Worm (Caenorhabditis elegans) whole organism, L3 larva: ENCODE results near the gene W01D2.1.
A peak's percentile ranks its signal among the peaks of the same experiment; 100 is the strongest.

Experiments
- ZK546.5 ChIP-seq: sonication (generic microtip); optimal IDR thresholded peaks from 2 replicates; lab custom pipeline; 2017; ENCODE audit warnings: missing biosample characterization, missing genetic modification characterization
- ama-1 ChIP-seq: fragments of 150-350 bp; optimal IDR thresholded peaks from 2 replicates; lab custom pipeline; 2018
- ceh-16 ChIP-seq: sonication (generic microtip); optimal IDR thresholded peaks from 2 replicates; lab custom pipeline; 2017; ENCODE audit warnings: missing biosample characterization, missing genetic modification characterization
- ceh-28 ChIP-seq: fragments of 150-350 bp; optimal IDR thresholded peaks from 2 replicates; lab custom pipeline; 2014; ENCODE audit warnings: missing biosample characterization, missing genetic modification reagents, missing genetic modification characterization
- ceh-82 ChIP-seq: fragments of 150-350 bp; optimal IDR thresholded peaks from 2 replicates; lab custom pipeline; 2014; ENCODE audit warnings: missing biosample characterization, missing genetic modification characterization
- ceh-9 ChIP-seq: sonication (generic microtip); optimal IDR thresholded peaks from 2 replicates; lab custom pipeline; 2018; ENCODE audit warnings: missing biosample characterization, missing genetic modification characterization
- daf-12 ChIP-seq: fragments of 150-350 bp; optimal IDR thresholded peaks from 2 replicates; lab custom pipeline; 2014; ENCODE audit warnings: missing biosample characterization, missing genetic modification reagents, missing genetic modification characterization
- egl-5 ChIP-seq: fragments of 150-350 bp; optimal IDR thresholded peaks from 2 replicates; lab custom pipeline; 2017; ENCODE audit warnings: missing biosample characterization, missing genetic modification reagents, missing genetic modification characterization, inconsistent platforms
- elt-1 ChIP-seq: fragments of 150-350 bp; optimal IDR thresholded peaks from 2 replicates; lab custom pipeline; 2014; ENCODE audit warnings: missing biosample characterization, missing genetic modification characterization
- elt-2 ChIP-seq: sonication (generic microtip); optimal IDR thresholded peaks from 2 replicates; lab custom pipeline; 2016; ENCODE audit warnings: missing genetic modification reagents, mild to moderate bottlenecking, missing genetic modification characterization, missing compliant biosample characterization
- elt-3 ChIP-seq, 3 experiments: fragments of 150-350 bp in 1 of 3; sonication (generic microtip) in 2 of 3; optimal IDR thresholded peaks; 2 replicates in 2 of 3; 4 replicates in 1 of 3; lab custom pipeline; 2014 to 2017; ENCODE audit warnings: missing biosample characterization in 3 of 3, missing genetic modification characterization in 3 of 3
- eor-1 ChIP-seq, 2 experiments: fragments of 150-350 bp; optimal IDR thresholded peaks; 2 replicates each; lab custom pipeline; 2014 to 2018; ENCODE audit warnings: missing biosample characterization in 2 of 2, missing genetic modification characterization in 2 of 2
- fkh-10 ChIP-seq: sonication (generic microtip); optimal IDR thresholded peaks from 2 replicates; lab custom pipeline; 2017; ENCODE audit warnings: missing biosample characterization, missing genetic modification reagents, missing genetic modification characterization
- fkh-2 ChIP-seq: fragments of 150-350 bp; optimal IDR thresholded peaks from 2 replicates; lab custom pipeline; 2014; ENCODE audit warnings: missing biosample characterization, missing genetic modification reagents, missing genetic modification characterization
- fos-1 ChIP-seq: fragments of 150-350 bp; optimal IDR thresholded peaks from 2 replicates; lab custom pipeline; 2014; ENCODE audit warnings: missing biosample characterization, missing genetic modification characterization
- hmg-11 ChIP-seq: sonication (generic microtip); optimal IDR thresholded peaks from 2 replicates; lab custom pipeline; 2016; ENCODE audit warnings: missing genetic modification characterization, missing compliant biosample characterization
- jun-1 ChIP-seq: fragments of 150-350 bp; optimal IDR thresholded peaks from 2 replicates; lab custom pipeline; 2014; ENCODE audit warnings: missing biosample characterization, missing genetic modification reagents, missing genetic modification characterization
- lin-15B ChIP-seq: fragments of 150-350 bp; optimal IDR thresholded peaks from 2 replicates; lab custom pipeline; 2014; ENCODE audit warnings: missing biosample characterization, missing genetic modification characterization
- lin-39 ChIP-seq: fragments of 150-350 bp; optimal IDR thresholded peaks from 2 replicates; lab custom pipeline; 2018; ENCODE audit warnings: missing biosample characterization, missing genetic modification reagents, missing genetic modification characterization
- lsy-12 ChIP-seq: sonication (generic microtip); optimal IDR thresholded peaks from 2 replicates; lab custom pipeline; 2016; ENCODE audit warnings: mild to moderate bottlenecking, missing genetic modification characterization, missing compliant biosample characterization
- mdl-1 ChIP-seq: fragments of 150-350 bp; optimal IDR thresholded peaks from 2 replicates; lab custom pipeline; 2014; ENCODE audit warnings: missing biosample characterization, missing genetic modification characterization
- mml-1 ChIP-seq: fragments of 150-350 bp; sonication (generic microtip); optimal IDR thresholded peaks from 3 replicates; lab custom pipeline; 2014; ENCODE audit warnings: missing biosample characterization, missing genetic modification characterization
- nfya-1 ChIP-seq: sonication (generic microtip); optimal IDR thresholded peaks from 2 replicates; lab custom pipeline; 2017; ENCODE audit warnings: missing genetic modification characterization, mild to moderate bottlenecking, missing compliant biosample characterization, antibody characterized with exemption, moderate library complexity; ENCODE audit not compliant: insufficient read depth
- nhr-11 ChIP-seq: fragments of 150-350 bp; optimal IDR thresholded peaks from 2 replicates; lab custom pipeline; 2014; ENCODE audit warnings: missing biosample characterization, missing genetic modification characterization
- nhr-12 ChIP-seq: fragments of 150-350 bp; optimal IDR thresholded peaks from 2 replicates; lab custom pipeline; 2014; ENCODE audit warnings: missing biosample characterization, missing genetic modification characterization
- nhr-23 ChIP-seq: fragments of 150-350 bp; optimal IDR thresholded peaks from 2 replicates; lab custom pipeline; 2014; ENCODE audit warnings: missing biosample characterization, missing genetic modification reagents, missing genetic modification characterization
- nhr-237 ChIP-seq: fragments of 150-350 bp; optimal IDR thresholded peaks from 2 replicates; lab custom pipeline; 2014; ENCODE audit warnings: missing biosample characterization, missing genetic modification characterization
- nhr-25 ChIP-seq: sonication (generic microtip); optimal IDR thresholded peaks from 2 replicates; lab custom pipeline; 2017; ENCODE audit warnings: missing biosample characterization, missing genetic modification characterization
- nhr-43 ChIP-seq: sonication (generic microtip); optimal IDR thresholded peaks from 2 replicates; lab custom pipeline; 2016; ENCODE audit warnings: mild to moderate bottlenecking, missing genetic modification characterization, missing compliant biosample characterization; ENCODE audit not compliant: poor library complexity, severe bottlenecking
- nhr-67 ChIP-seq: fragments of 150-350 bp; optimal IDR thresholded peaks from 2 replicates; lab custom pipeline; 2014; ENCODE audit warnings: missing biosample characterization, missing genetic modification characterization
- nhr-76 ChIP-seq: fragments of 150-350 bp; sonication (generic microtip); optimal IDR thresholded peaks from 5 replicates; lab custom pipeline; 2014; ENCODE audit warnings: missing biosample characterization, missing genetic modification characterization
- pha-4 ChIP-seq: fragments of 150-350 bp; optimal IDR thresholded peaks from 2 replicates; lab custom pipeline; 2014; ENCODE audit warnings: missing biosample characterization, missing genetic modification reagents, missing genetic modification characterization
- pqm-1 ChIP-seq: fragments of 150-350 bp; optimal IDR thresholded peaks from 2 replicates; lab custom pipeline; 2017; ENCODE audit warnings: missing biosample characterization, missing genetic modification characterization, inconsistent platforms
- sea-2 ChIP-seq: fragments of 150-350 bp; sonication (generic microtip); optimal IDR thresholded peaks from 4 replicates; lab custom pipeline; 2014; ENCODE audit warnings: missing biosample characterization, missing genetic modification reagents, missing genetic modification characterization
- skn-1 ChIP-seq: fragments of 150-350 bp; optimal IDR thresholded peaks from 2 replicates; lab custom pipeline; 2014; ENCODE audit warnings: missing biosample characterization, missing genetic modification characterization
- snpc-4 ChIP-seq: fragments of 150-350 bp; optimal IDR thresholded peaks from 2 replicates; lab custom pipeline; 2014; ENCODE audit warnings: missing biosample characterization, missing genetic modification characterization
- tbx-2 ChIP-seq: sonication (generic microtip); optimal IDR thresholded peaks from 2 replicates; lab custom pipeline; 2016; ENCODE audit warnings: mild to moderate bottlenecking, missing genetic modification characterization, missing compliant biosample characterization
- unc-39 ChIP-seq: sonication (generic microtip); optimal IDR thresholded peaks from 4 replicates; lab custom pipeline; 2017; ENCODE audit warnings: missing biosample characterization, missing genetic modification characterization
- unc-62 ChIP-seq: fragments of 150-350 bp; sonication (generic microtip); optimal IDR thresholded peaks from 4 replicates; lab custom pipeline; 2014; ENCODE audit warnings: missing biosample characterization, missing genetic modification reagents, missing genetic modification characterization
- zag-1 ChIP-seq: fragments of 150-350 bp; optimal IDR thresholded peaks from 2 replicates; lab custom pipeline; 2014; ENCODE audit warnings: missing biosample characterization, missing genetic modification characterization
- ztf-11 ChIP-seq: fragments of 150-350 bp; optimal IDR thresholded peaks from 2 replicates; lab custom pipeline; 2014; ENCODE audit warnings: missing biosample characterization, missing genetic modification characterization
- ztf-4 ChIP-seq: fragments of 150-350 bp; optimal IDR thresholded peaks from 2 replicates; lab custom pipeline; 2014; ENCODE audit warnings: missing biosample characterization, missing genetic modification characterization

Gene W01D2.1

DNA sequence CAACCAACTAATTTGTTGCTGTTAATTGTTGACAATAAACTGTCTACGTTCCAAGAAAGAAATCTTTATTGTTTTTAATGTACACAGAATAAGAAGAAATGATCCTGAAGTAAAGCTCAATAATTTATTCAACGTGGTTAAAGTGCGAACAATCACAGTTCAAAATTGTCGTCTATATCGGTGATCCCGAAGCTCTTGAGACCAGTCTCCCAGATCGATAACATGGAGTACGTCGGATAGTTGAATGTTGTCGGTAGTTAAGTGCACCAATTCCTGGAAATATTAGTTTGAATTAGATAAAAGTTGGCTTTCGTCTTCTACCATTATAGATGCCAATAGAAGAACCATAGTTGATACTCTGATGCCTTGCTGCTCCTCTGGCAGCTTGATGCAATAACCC, 768 bp downstream of the W01D2.1 start:
- TF ChIP-seq nhr-25 (peak; percentile 25), ama-1 (lab: Kevin White, UChicago) (no peak), unc-62 (GFP tag; lab: Kevin White, UChicago) (no peak)

DNA sequence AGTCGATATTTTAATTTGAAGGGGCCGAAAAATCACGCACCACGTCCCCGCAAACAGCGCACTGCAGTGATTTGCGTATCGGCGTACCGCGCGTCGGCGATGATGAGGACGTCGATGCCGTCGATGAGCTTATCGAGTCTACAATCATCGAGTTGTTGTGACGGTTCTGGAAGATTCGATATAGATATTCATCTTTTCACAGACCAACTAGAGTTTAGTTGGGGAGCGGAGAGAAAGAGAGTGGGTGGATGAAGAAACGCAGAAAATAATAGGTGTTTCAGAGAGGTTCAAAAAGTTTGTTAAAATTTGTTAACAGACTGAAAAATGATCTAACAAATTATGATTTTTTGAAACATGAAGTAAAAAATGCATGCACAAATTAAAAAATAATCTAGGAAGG, 3.1 kb downstream of the W01D2.1 start, which contains the start of gene nhr-61:
TSS of gene nhr-61 (minus strand) at position 168 of the 400 bp plus-strand sequence.
- TF ChIP-seq nhr-76 (no peak), lsy-12 (tag; lab: Kevin White, UChicago) (no peak), pqm-1 (no peak), eor-1 (tag; optimal IDR thresholded peaks at IDR 0.05; lab: Kevin White, UChicago) (no peak), mdl-1 (tag; lab: Kevin White, UChicago) (no peak), elt-1 (tag; lab: Kevin White, UChicago) (peak; percentile 47), nhr-67 (tag; lab: Kevin White, UChicago) (no peak), jun-1 (tag; lab: Kevin White, UChicago) (no peak)

DNA sequence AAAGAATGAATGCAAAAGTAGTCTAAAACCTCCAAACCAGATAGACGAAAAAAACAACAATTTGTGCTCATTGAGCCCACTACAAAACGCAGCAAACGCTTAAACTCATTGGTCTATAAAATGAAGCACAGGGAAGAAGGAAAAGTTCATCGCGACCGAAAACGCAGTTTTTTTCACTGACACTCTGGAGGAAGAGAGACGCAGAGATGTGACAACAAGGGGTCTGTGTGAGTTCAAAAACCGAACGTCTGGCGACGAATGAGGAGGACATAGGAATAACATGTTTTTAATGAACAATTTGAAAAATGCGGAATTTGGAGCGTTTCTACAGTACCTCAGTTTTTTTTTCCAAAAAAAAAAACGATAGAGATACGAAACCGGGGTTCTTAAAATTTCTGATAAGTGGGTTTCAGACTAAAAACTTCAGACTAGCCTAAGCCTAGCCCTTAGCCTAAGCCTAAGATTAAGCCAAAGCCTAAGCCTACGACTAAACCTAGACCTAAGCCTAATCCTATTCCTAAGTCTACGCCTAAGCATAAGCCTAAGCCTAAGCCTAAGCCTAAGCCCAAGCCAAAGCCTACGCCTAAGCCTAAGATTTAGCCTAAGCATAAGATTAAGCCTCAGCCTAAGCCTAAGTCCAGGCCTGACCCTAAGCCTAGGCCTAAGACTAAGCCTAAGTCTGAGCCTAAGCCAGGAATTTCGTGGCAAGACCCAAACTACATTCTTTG, 4.1 kb downstream of the W01D2.1 start:
- TF ChIP-seq ceh-9 = no peak
- TF ChIP-seq nhr-25 = peak; percentile 18
- TF ChIP-seq mdl-1 (tag; lab: Kevin White, UChicago) = no peak
- peak; percentile 30 for TF ChIP-seq pqm-1
- TF ChIP-seq pha-4 = peak; percentile 52
- no peak for TF ChIP-seq ztf-4 (tag; lab: Kevin White, UChicago)
- no peak for TF ChIP-seq nhr-237 (tag; lab: Kevin White, UChicago)
- no peak for TF ChIP-seq jun-1 (tag; lab: Kevin White, UChicago)
- TF ChIP-seq nhr-43 (tag; lab: Kevin White, UChicago) = no peak
- TF ChIP-seq snpc-4 = peak; percentile 30

DNA sequence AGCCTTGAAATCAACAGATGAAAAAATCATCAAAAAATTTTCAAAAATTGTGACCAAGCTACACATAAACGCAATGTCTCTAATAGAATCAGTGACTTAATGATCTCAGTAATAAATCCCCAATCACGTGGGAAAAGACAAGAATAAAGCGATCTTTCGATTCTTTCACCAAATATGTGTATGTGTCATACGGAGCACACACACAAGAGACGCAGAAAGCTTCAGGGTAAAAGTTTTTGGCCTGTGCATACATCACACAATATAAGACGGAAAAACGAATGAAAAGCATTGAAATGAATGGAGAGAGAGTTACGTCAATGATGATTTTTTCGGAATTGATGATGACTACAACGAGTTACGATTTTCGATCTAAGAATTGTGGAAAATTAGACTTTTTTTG, 5.1 kb downstream of the W01D2.1 start:
- TF ChIP-seq unc-62 (GFP tag; lab: Kevin White, UChicago) (no peak), pqm-1 (peak; percentile 24), nhr-25 (no peak), nhr-11 (tag; lab: Kevin White, UChicago) (no peak), ceh-82 (tag; lab: Kevin White, UChicago) (no peak), daf-12 (tag; lab: Kevin White, UChicago) (no peak), snpc-4 (no peak), fos-1 (tag; lab: Kevin White, UChicago) (no peak), ztf-11 (no peak), sea-2 (no peak), skn-1 (peak; percentile 25), pha-4 (peak; percentile 2)

DNA sequence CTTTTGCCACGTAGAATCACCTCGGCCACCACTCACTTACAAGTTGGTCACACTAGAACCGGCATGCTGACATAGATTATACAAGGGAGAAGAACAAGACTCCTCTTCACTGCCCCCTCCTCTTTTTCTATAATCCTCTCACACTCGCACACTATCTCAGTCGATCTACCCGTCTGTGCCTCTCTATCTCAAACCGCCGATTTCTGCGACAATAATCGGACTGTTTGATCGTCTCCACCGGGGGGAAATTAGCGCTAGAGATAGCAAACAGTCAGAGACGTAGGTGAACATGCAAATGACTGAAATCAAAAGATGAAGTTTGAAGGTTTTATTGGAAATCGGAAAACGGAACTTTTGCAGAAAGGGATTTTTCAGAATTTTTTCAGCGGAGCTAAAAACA, 7.1 kb downstream of the W01D2.1 start:
- no peak for TF ChIP-seq zag-1 (tag; lab: Kevin White, UChicago)
- no peak for TF ChIP-seq lin-39 (tag; lab: Kevin White, UChicago)
- peak; percentile 94 for TF ChIP-seq pqm-1
- TF ChIP-seq nhr-12 (tag; lab: Kevin White, UChicago) = no peak
- no peak for TF ChIP-seq elt-3 (tag; optimal IDR thresholded peaks at IDR 0.05; lab: Kevin White, UChicago)
- no peak for TF ChIP-seq mml-1 (tag; lab: Kevin White, UChicago)
- no peak for TF ChIP-seq ZK546.5 (tag; lab: Kevin White, UChicago)
- peak; percentile 35 for TF ChIP-seq lsy-12 (tag; lab: Kevin White, UChicago)
- no peak for TF ChIP-seq ama-1 (lab: Kevin White, UChicago)
- TF ChIP-seq jun-1 (tag; lab: Kevin White, UChicago) = peak; percentile 53
- no peak for TF ChIP-seq fkh-2 (tag; lab: Kevin White, UChicago)
- no peak for TF ChIP-seq nhr-76
- peak; percentile 79 for TF ChIP-seq elt-2
- TF ChIP-seq ceh-9 = no peak
- TF ChIP-seq nhr-11 (tag; lab: Kevin White, UChicago) = no peak
- no peak for TF ChIP-seq daf-12 (tag; lab: Kevin White, UChicago)
- TF ChIP-seq ceh-28 (tag; lab: Kevin White, UChicago) = peak; percentile 55
- TF ChIP-seq sea-2 = no peak
- TF ChIP-seq nhr-25 = peak; percentile 95
- TF ChIP-seq fos-1 (tag; lab: Kevin White, UChicago) = no peak
- TF ChIP-seq ztf-4 (tag; lab: Kevin White, UChicago) = no peak
- no peak for TF ChIP-seq mdl-1 (tag; lab: Kevin White, UChicago)
- no peak for TF ChIP-seq unc-62 (GFP tag; lab: Kevin White, UChicago)
- no peak for TF ChIP-seq fkh-10 (GFP tag; lab: Kevin White, UChicago)
- TF ChIP-seq lin-15B (tag; lab: Kevin White, UChicago) = peak; percentile 20
- TF ChIP-seq nhr-237 (tag; lab: Kevin White, UChicago) = no peak
- no peak for TF ChIP-seq egl-5 (tag; lab: Kevin White, UChicago)
- no peak for TF ChIP-seq tbx-2
- TF ChIP-seq nfya-1 (tag; lab: Kevin White, UChicago) = peak; percentile 37
- TF ChIP-seq nhr-43 (tag; lab: Kevin White, UChicago) = peak; percentile 62
- no peak for TF ChIP-seq hmg-11 (tag; lab: Kevin White, UChicago)
- no peak for TF ChIP-seq ceh-16 (tag; lab: Kevin White, UChicago)
- TF ChIP-seq eor-1 (tag; optimal IDR thresholded peaks at IDR 0.05; lab: Kevin White, UChicago) = no peak
- peak; percentile 94 for TF ChIP-seq nhr-23
- TF ChIP-seq unc-39 (tag; lab: Kevin White, UChicago) = no peak
- TF ChIP-seq ztf-11 = no peak
